Worm (Caenorhabditis elegans) whole organism, midembryonic: Measurements from ENCODE around the gene Y71H2AM.20.

Source experiments
- T22C8.4 ChIP-seq: fragments of 200-800 bp; sonication (Bioruptor generic); IDR thresholded peaks from 2 replicates; pipeline ENCODE4 v1.3.6; 2022; ENCODE audit warnings: missing genetic modification characterization, missing compliant biosample characterization
- cog-1 ChIP-seq: sonication (generic microtip); optimal IDR thresholded peaks from 2 replicates; lab custom pipeline; 2016; ENCODE audit warnings: missing genetic modification characterization, missing compliant biosample characterization
- flt-1 ChIP-seq: fragments of 200-800 bp; sonication (Bioruptor generic); IDR thresholded peaks from 2 replicates; pipeline ENCODE4 v1.3.6; 2022; ENCODE audit warnings: missing genetic modification characterization, missing compliant biosample characterization
- klf-2 ChIP-seq: fragments of 200-800 bp; sonication (Bioruptor generic); conservative IDR thresholded peaks from 2 replicates; pipeline ENCODE4 v1.3.6; 2022; ENCODE audit warnings: missing genetic modification reagents, missing genetic modification characterization, missing compliant biosample characterization
- med-1 ChIP-seq: sonication (generic microtip); optimal IDR thresholded peaks from 2 replicates; lab custom pipeline; 2017; ENCODE audit warnings: missing genetic modification characterization, mild to moderate bottlenecking, missing compliant biosample characterization, antibody characterized with exemption, missing genetic modification reagents; ENCODE audit not compliant: insufficient read depth
- ref-1 ChIP-seq: fragments of 200-800 bp; sonication (Bioruptor generic); conservative IDR thresholded peaks from 2 replicates; pipeline ENCODE4 v1.3.6; 2022; ENCODE audit warnings: missing genetic modification reagents, missing genetic modification characterization, missing compliant biosample characterization
- tab-1 ChIP-seq: fragments of 200-800 bp; sonication (Bioruptor generic); IDR thresholded peaks from 2 replicates; pipeline ENCODE4 v1.3.6; 2022; ENCODE audit warnings: missing genetic modification characterization, missing compliant biosample characterization
- ztf-23 ChIP-seq: fragments of 200-800 bp; sonication (Bioruptor generic); IDR thresholded peaks from 2 replicates; pipeline ENCODE4 v1.3.6; 2022; ENCODE audit warnings: missing genetic modification reagents, missing genetic modification characterization, missing compliant biosample characterization
- ztf-29 ChIP-seq: fragments of 200-800 bp; sonication (Bioruptor generic); IDR thresholded peaks from 2 replicates; pipeline ENCODE4 v1.3.6; 2022; ENCODE audit warnings: missing genetic modification reagents, missing genetic modification characterization, missing compliant biosample characterization

- TF ChIP-seq ztf-23 (GFP tag; lab: Robert Waterston, UW) (peak; percentile 79), ztf-29 (GFP tag; lab: Robert Waterston, UW) (peak; percentile 19; the same call in 1 of the 2 replicates), cog-1 (tag; lab: Kevin White, UChicago) (peak; percentile 76), flt-1 (GFP tag; lab: Robert Waterston, UW) (peak; percentile 89), T22C8.4 (peak; percentile 79), klf-2 (GFP tag; lab: Robert Waterston, UW) (0 out of 2 replicates have a peak, but pooled peaks have one; percentile 4), ref-1 (GFP tag; lab: Robert Waterston, UW) (no peak), tab-1 (GFP tag; lab: Robert Waterston, UW) (0 out of 2 replicates have a peak, but pooled peaks have one; percentile 74), med-1 (GFP tag; lab: Kevin White, UChicago) (peak; percentile 27)
These were observed at the start of gene Y71H2AM.20 for ce11 chrIII:2785840-2786239.
